Worm (Caenorhabditis elegans) whole organism, young adult: ENCODE data around the gene str-48.

ENCODE experiments used
- B0261.1 ChIP-seq: sonication (generic microtip); optimal IDR thresholded peaks from 2 replicates; lab custom pipeline; 2016; ENCODE audit warnings: mild to moderate bottlenecking, missing genetic modification characterization, moderate library complexity, missing compliant biosample characterization
- C17E4.6 ChIP-seq: fragments of 200-800 bp; sonication (Bioruptor generic); IDR thresholded peaks from 2 replicates; pipeline ENCODE4 v1.3.6; 2022; ENCODE audit warnings: missing genetic modification reagents, missing genetic modification characterization, missing compliant biosample characterization
- let-526 ChIP-seq: fragments of 200-800 bp; sonication (Bioruptor generic); IDR thresholded peaks from 2 replicates; pipeline ENCODE4 v1.3.6; 2022; ENCODE audit warnings: missing genetic modification reagents, missing genetic modification characterization, missing compliant biosample characterization
- lin-40 ChIP-seq: sonication (generic microtip); optimal IDR thresholded peaks from 2 replicates; lab custom pipeline; 2016; ENCODE audit warnings: missing genetic modification characterization, mild to moderate bottlenecking, missing compliant biosample characterization, missing genotype, missing genetic modification reagents
- madf-10 ChIP-seq: sonication (generic microtip); optimal IDR thresholded peaks from 2 replicates; lab custom pipeline; 2016; ENCODE audit warnings: mild to moderate bottlenecking, missing genetic modification characterization, missing compliant biosample characterization
- mcd-1 ChIP-seq: fragments of 200-800 bp; sonication (Bioruptor generic); IDR thresholded peaks from 2 replicates; pipeline ENCODE4 v1.3.6; 2022; ENCODE audit warnings: missing genetic modification reagents, missing genetic modification characterization, missing compliant biosample characterization
- nhr-80 ChIP-seq: sonication (generic microtip); optimal IDR thresholded peaks from 2 replicates; lab custom pipeline; 2016; ENCODE audit warnings: missing genetic modification characterization, missing compliant biosample characterization
- pha-4 ChIP-seq: fragments of 150-350 bp; sonication (generic microtip); optimal IDR thresholded peaks from 2 replicates; lab custom pipeline; 2014; ENCODE audit warnings: missing biosample characterization, missing genetic modification reagents, missing genetic modification characterization
- repo-1 ChIP-seq: sonication (generic microtip); optimal IDR thresholded peaks from 2 replicates; lab custom pipeline; 2017; ENCODE audit warnings: mild to moderate bottlenecking, missing genetic modification characterization, missing compliant biosample characterization
- ztf-6 ChIP-seq: fragments of 200-800 bp; sonication (Bioruptor generic); IDR thresholded peaks from 2 replicates; pipeline ENCODE4 v1.3.6; 2022; ENCODE audit warnings: missing genetic modification reagents, missing genetic modification characterization, missing compliant biosample characterization

DNA sequence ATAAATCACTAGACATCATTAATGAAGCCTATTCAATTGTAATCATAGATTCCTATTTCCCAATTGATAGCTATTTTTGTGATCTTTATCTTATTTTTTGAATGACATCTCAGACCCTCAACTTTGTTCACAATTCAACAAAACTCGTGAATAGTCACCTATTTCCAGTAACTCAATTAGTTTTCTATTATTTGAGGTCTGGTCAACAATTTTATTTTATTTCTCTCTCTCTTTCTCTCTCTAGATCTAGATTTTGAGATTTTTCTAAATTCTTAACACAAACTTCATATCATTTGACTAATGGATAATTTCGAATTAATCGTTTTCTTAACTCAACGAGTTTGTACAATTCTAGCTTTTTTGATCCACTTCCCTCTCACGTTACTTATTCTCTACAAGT is 51.7 kb downstream of the str-48 start, which contains the start of gene str-1:
- TF ChIP-seq nhr-80 (no peak), madf-10 (tag; lab: Kevin White, UChicago) (no peak), pha-4 (tag; lab: Kevin White, UChicago) (no peak), B0261.1 (tag; lab: Kevin White, UChicago) (no peak), mcd-1 (no peak), repo-1 (tag; lab: Kevin White, UChicago) (no peak), let-526 (GFP tag; lab: Robert Waterston, UW) (no peak), C17E4.6 (GFP tag; lab: Robert Waterston, UW) (no peak), lin-40 (no peak), ztf-6 (no peak)
